Fruit fly (Drosophila melanogaster) whole organism, embryonic: ENCODE measurements around the gene Spn88Eb.

Experiments used
- BtbVII ChIP-seq: fragments of 200-800 bp; sonication (Bioruptor generic); optimal IDR thresholded peaks from 3 replicates; lab custom pipeline; 2017; ENCODE audit warnings: missing biosample characterization, mild to moderate bottlenecking, missing genetic modification characterization
- CG10366 ChIP-seq: fragments of 200-800 bp; sonication (Bioruptor generic); IDR thresholded peaks from 2 replicates; pipeline ENCODE4 v1.3.6; 2022; ENCODE audit warnings: missing biosample characterization, missing genetic modification characterization
- CG11696 ChIP-seq: fragments of 200-800 bp; sonication (Bioruptor generic); IDR thresholded peaks from 2 replicates; pipeline ENCODE4 v1.3.6; 2022; ENCODE audit warnings: missing biosample characterization, missing genetic modification characterization
- CG12155 ChIP-seq: fragments of 200-800 bp; sonication (Bioruptor generic); optimal IDR thresholded peaks from 3 replicates; lab custom pipeline; 2016; ENCODE audit warnings: missing biosample characterization, missing genetic modification characterization
- CG12219 ChIP-seq: fragments of 200-800 bp; sonication (Bioruptor generic); optimal IDR thresholded peaks from 3 replicates; lab custom pipeline; 2018; ENCODE audit warnings: missing biosample characterization, mild to moderate bottlenecking, missing genetic modification characterization
- CG12299 ChIP-seq: fragments of 200-800 bp; sonication (Bioruptor generic); optimal IDR thresholded peaks from 2 replicates; lab custom pipeline; 2018; ENCODE audit warnings: missing biosample characterization, mild to moderate bottlenecking, missing genetic modification characterization
- CG12744 ChIP-seq: fragments of 200-800 bp; sonication (Bioruptor generic); optimal IDR thresholded peaks from 2 replicates; lab custom pipeline; 2016; ENCODE audit warnings: missing biosample characterization, missing genetic modification characterization
- CG14965 ChIP-seq: fragments of 200-800 bp; sonication (Bioruptor generic); optimal IDR thresholded peaks from 2 replicates; lab custom pipeline; 2016; ENCODE audit warnings: missing biosample characterization, missing genetic modification characterization, borderline replicate concordance
- CG15011 ChIP-seq: fragments of 200-800 bp; sonication (Bioruptor generic); optimal IDR thresholded peaks from 3 replicates; lab custom pipeline; 2018; ENCODE audit warnings: missing biosample characterization, mild to moderate bottlenecking, missing genetic modification characterization
- CG1529 ChIP-seq: fragments of 200-800 bp; sonication (Bioruptor generic); optimal IDR thresholded peaks from 3 replicates; lab custom pipeline; 2018; ENCODE audit warnings: missing biosample characterization, missing genetic modification characterization
- CG16779 ChIP-seq: fragments of 200-800 bp; sonication (Bioruptor generic); IDR thresholded peaks from 2 replicates; pipeline ENCODE4 v1.3.6; 2022; ENCODE audit warnings: missing biosample characterization, missing genetic modification characterization
- CG16813 ChIP-seq: fragments of 200-800 bp; sonication (Bioruptor generic); IDR thresholded peaks from 3 replicates; pipeline ENCODE4 v1.3.6; 2022; ENCODE audit warnings: missing biosample characterization, missing genetic modification characterization; ENCODE audit not compliant: partially characterized antibody
- CG18011 ChIP-seq: fragments of 200-800 bp; sonication (Bioruptor generic); optimal IDR thresholded peaks from 2 replicates; lab custom pipeline; 2017; ENCODE audit warnings: missing biosample characterization, missing genetic modification characterization, mild to moderate bottlenecking, moderate library complexity, missing genotype
- CG34422 ChIP-seq: fragments of 200-800 bp; sonication (Bioruptor generic); IDR thresholded peaks from 3 replicates; pipeline ENCODE4 v1.3.6; 2022; ENCODE audit warnings: missing biosample characterization, missing genetic modification characterization
- CG4282 ChIP-seq: fragments of 200-800 bp; sonication (Bioruptor generic); optimal IDR thresholded peaks from 2 replicates; lab custom pipeline; 2016; ENCODE audit warnings: missing biosample characterization, missing genetic modification characterization
- CG4854 ChIP-seq: fragments of 200-800 bp; sonication (Bioruptor generic); optimal IDR thresholded peaks from 2 replicates; lab custom pipeline; 2016; ENCODE audit warnings: missing biosample characterization, missing genetic modification characterization, inconsistent platforms
- CG6175 ChIP-seq: fragments of 200-800 bp; sonication (Bioruptor generic); IDR thresholded peaks from 3 replicates; pipeline ENCODE4 v1.3.6; 2022; ENCODE audit warnings: missing biosample characterization, missing genetic modification characterization
- CG7372 ChIP-seq: fragments of 200-800 bp; sonication (Bioruptor generic); IDR thresholded peaks from 2 replicates; pipeline ENCODE4 v1.3.6; 2022; ENCODE audit warnings: missing biosample characterization, missing genetic modification characterization
- CG8089 ChIP-seq: fragments of 200-800 bp; sonication (Bioruptor generic); optimal IDR thresholded peaks from 3 replicates; lab custom pipeline; 2016; ENCODE audit warnings: missing biosample characterization, missing genetic modification characterization
- CG8478 ChIP-seq: fragments of >200 bp; optimal IDR thresholded peaks from 2 replicates; lab custom pipeline; 2018
- CG8765 ChIP-seq: fragments of 200-800 bp; sonication (Bioruptor generic); IDR thresholded peaks from 2 replicates; pipeline ENCODE4 v1.3.6; 2022; ENCODE audit warnings: missing biosample characterization, missing genetic modification characterization
- CG8924 ChIP-seq: fragments of 200-800 bp; optimal IDR thresholded peaks from 3 replicates; lab custom pipeline; 2019; ENCODE audit warnings: missing biosample characterization, mild to moderate bottlenecking, missing genetic modification characterization, moderate library complexity
- CG9797 ChIP-seq: fragments of 200-800 bp; sonication (Bioruptor generic); optimal IDR thresholded peaks from 3 replicates; lab custom pipeline; 2018; ENCODE audit warnings: missing biosample characterization, mild to moderate bottlenecking, missing genetic modification characterization
- Chrac-16 ChIP-seq: fragments of 200-800 bp; sonication (Bioruptor generic); optimal IDR thresholded peaks from 3 replicates; lab custom pipeline; 2016; ENCODE audit warnings: missing biosample characterization, missing genetic modification characterization
- Dad ChIP-seq: fragments of 200-800 bp; sonication (Bioruptor generic); optimal IDR thresholded peaks from 3 replicates; lab custom pipeline; 2016; ENCODE audit warnings: missing biosample characterization, missing genetic modification characterization
- Dbx ChIP-seq: fragments of 200-800 bp; sonication (Bioruptor generic); IDR thresholded peaks from 3 replicates; pipeline ENCODE4 v1.3.6; 2022; ENCODE audit warnings: missing biosample characterization, missing genetic modification characterization
- Doc3 ChIP-seq: fragments of 200-800 bp; sonication (Bioruptor generic); IDR thresholded peaks from 3 replicates; pipeline ENCODE4 v1.3.6; 2022; ENCODE audit warnings: missing biosample characterization, missing genetic modification characterization; ENCODE audit not compliant: partially characterized antibody
- Hmx ChIP-seq: fragments of 200-800 bp; sonication (Bioruptor generic); optimal IDR thresholded peaks from 2 replicates; lab custom pipeline; 2016; ENCODE audit warnings: missing biosample characterization, missing genetic modification characterization
- Hr39 ChIP-seq: fragments of >200 bp; optimal IDR thresholded peaks from 2 replicates; lab custom pipeline; 2017
- NC2β ChIP-seq: fragments of 200-800 bp; sonication (Bioruptor generic); optimal IDR thresholded peaks from 2 replicates; lab custom pipeline; 2016; ENCODE audit warnings: missing biosample characterization, missing genetic modification characterization
- Optix ChIP-seq: fragments of 200-800 bp; sonication (Bioruptor generic); IDR thresholded peaks from 3 replicates; pipeline ENCODE4 v1.3.6; 2022; ENCODE audit warnings: missing biosample characterization, missing genetic modification characterization
- PHDP ChIP-seq: fragments of 200-800 bp; sonication (Bioruptor generic); optimal IDR thresholded peaks from 3 replicates; lab custom pipeline; 2018; ENCODE audit warnings: missing biosample characterization, mild to moderate bottlenecking, missing genetic modification characterization, moderate library complexity
- Pdp1 ChIP-seq, 2 experiments: fragments of 200-800 bp; sonication (Bioruptor generic); optimal IDR thresholded peaks; 3 replicates each; lab custom pipeline; 2016; ENCODE audit warnings: missing biosample characterization in 2 of 2, missing genetic modification characterization in 2 of 2, mild to moderate bottlenecking in 1 of 2, moderate library complexity in 1 of 2
- Spps ChIP-seq: fragments of 200-800 bp; sonication (Bioruptor generic); optimal IDR thresholded peaks from 2 replicates; lab custom pipeline; 2018; ENCODE audit warnings: missing biosample characterization, mild to moderate bottlenecking, missing genetic modification characterization
- Ssrp ChIP-seq: fragments of 200-800 bp; sonication (Bioruptor generic); optimal IDR thresholded peaks from 2 replicates; lab custom pipeline; 2018; ENCODE audit warnings: missing biosample characterization, mild to moderate bottlenecking, missing genetic modification characterization, moderate library complexity
- Taf1 ChIP-seq: fragments of 200-800 bp; sonication (Bioruptor generic); IDR thresholded peaks from 2 replicates; pipeline ENCODE4 v1.3.6; 2022; ENCODE audit warnings: missing biosample characterization, missing genetic modification characterization
- Xrp1 ChIP-seq: fragments of 200-800 bp; sonication (Bioruptor generic); IDR thresholded peaks from 2 replicates; pipeline ENCODE4 v1.3.6; 2022; ENCODE audit warnings: missing biosample characterization, missing genetic modification characterization
- ac ChIP-seq: fragments of 200-800 bp; sonication (Bioruptor generic); optimal IDR thresholded peaks from 3 replicates; lab custom pipeline; 2017; ENCODE audit warnings: missing biosample characterization, mild to moderate bottlenecking, missing genetic modification characterization
- ara ChIP-seq: fragments of 200-800 bp; sonication (Bioruptor generic); IDR thresholded peaks from 2 replicates; pipeline ENCODE4 v1.3.6; 2022; ENCODE audit warnings: missing biosample characterization, missing genetic modification characterization
- ci ChIP-seq: fragments of 200-800 bp; sonication (Bioruptor generic); IDR thresholded peaks from 3 replicates; pipeline ENCODE4 v1.3.6; 2022; ENCODE audit warnings: missing biosample characterization, missing genetic modification characterization
- dpn ChIP-seq, 2 experiments: fragments of 200-800 bp; sonication (Bioruptor generic); optimal IDR thresholded peaks; 3 replicates each; lab custom pipeline; 2016; ENCODE audit warnings: missing biosample characterization in 2 of 2, missing genetic modification characterization in 2 of 2
- en ChIP-seq: fragments of 200-800 bp; sonication (Bioruptor generic); optimal IDR thresholded peaks from 2 replicates; lab custom pipeline; 2016; ENCODE audit warnings: missing biosample characterization, missing genetic modification characterization
- kah ChIP-seq: fragments of 200-800 bp; sonication (Bioruptor generic); optimal IDR thresholded peaks from 2 replicates; lab custom pipeline; 2018; ENCODE audit warnings: missing biosample characterization, mild to moderate bottlenecking, missing genetic modification characterization
- knrl ChIP-seq: fragments of 200-800 bp; sonication (Bioruptor generic); IDR thresholded peaks from 3 replicates; pipeline ENCODE4 v1.3.6; 2022; ENCODE audit warnings: missing biosample characterization, missing genetic modification characterization; ENCODE audit not compliant: partially characterized antibody
- luna ChIP-seq: fragments of 200-800 bp; sonication (Bioruptor generic); optimal IDR thresholded peaks from 2 replicates; lab custom pipeline; 2016; ENCODE audit warnings: missing biosample characterization, missing genetic modification characterization
- onecut ChIP-seq: fragments of 200-800 bp; sonication (Bioruptor generic); IDR thresholded peaks from 2 replicates; pipeline ENCODE4 v1.3.6; 2022; ENCODE audit warnings: missing biosample characterization, missing genetic modification characterization
- org-1 ChIP-seq: fragments of 200-800 bp; sonication (Bioruptor generic); optimal IDR thresholded peaks from 2 replicates; lab custom pipeline; 2017; ENCODE audit warnings: missing biosample characterization, missing genetic modification characterization
- rib ChIP-seq: fragments of 200-800 bp; sonication (Bioruptor generic); IDR thresholded peaks from 2 replicates; pipeline ENCODE4 v1.3.6; 2022; ENCODE audit warnings: missing biosample characterization, missing genetic modification characterization
- ro ChIP-seq: fragments of 200-800 bp; sonication (Bioruptor generic); IDR thresholded peaks from 2 replicates; pipeline ENCODE4 v1.3.6; 2022; ENCODE audit warnings: missing biosample characterization, missing genetic modification characterization
- scrt ChIP-seq: fragments of 200-800 bp; sonication (Bioruptor generic); optimal IDR thresholded peaks from 2 replicates; lab custom pipeline; 2018; ENCODE audit warnings: missing biosample characterization, mild to moderate bottlenecking, missing genetic modification characterization, moderate library complexity
- slbo ChIP-seq: fragments of 200-800 bp; sonication (Bioruptor generic); IDR thresholded peaks from 2 replicates; pipeline ENCODE4 v1.3.6; 2022; ENCODE audit warnings: missing biosample characterization, missing genetic modification characterization
- so ChIP-seq: fragments of 200-800 bp; sonication (Bioruptor generic); IDR thresholded peaks from 3 replicates; pipeline ENCODE4 v1.3.6; 2022; ENCODE audit warnings: missing biosample characterization, missing genetic modification characterization
- tgo ChIP-seq: fragments of 200-800 bp; sonication (Bioruptor generic); IDR thresholded peaks from 3 replicates; pipeline ENCODE4 v1.3.6; 2022; ENCODE audit warnings: missing biosample characterization, missing genetic modification characterization

Gene Spn88Eb

dm6 chr3R:15250454-15250853 is 41.9 kb upstream of the Spn88Eb start (continued):
- no peak for TF ChIP-seq CG9797
- peak; percentile 60 for TF ChIP-seq CG7372 (GFP tag; lab: Robert Waterston, UW)
- TF ChIP-seq Doc3 = no peak
- peak; percentile 75; the same call in 2 of the 3 replicates for TF ChIP-seq ci (GFP tag; lab: Robert Waterston, UW)
- no peak for TF ChIP-seq kah (GFP tag; lab: Kevin White, UChicago)
- no peak for TF ChIP-seq en (GFP tag; lab: Kevin White, UChicago)
- TF ChIP-seq Dad = no peak
- TF ChIP-seq CG11696 (GFP tag; lab: Robert Waterston, UW) = no peak
- no peak for TF ChIP-seq CG15011 (GFP tag; lab: Kevin White, UChicago)
- TF ChIP-seq Optix (GFP tag; lab: Robert Waterston, UW) = no peak; the same call in 2 of the 3 replicates
- TF ChIP-seq knrl (GFP tag; lab: Robert Waterston, UW) = no peak
- TF ChIP-seq CG16779 (GFP tag; lab: Robert Waterston, UW) = no peak
- TF ChIP-seq CG12219 (GFP tag; lab: Kevin White, UChicago) = peak; percentile 23
- TF ChIP-seq Chrac-16 (GFP tag; lab: Kevin White, UChicago) = peak; percentile 35
- no peak for TF ChIP-seq CG4854 (GFP tag; lab: Kevin White, UChicago)
- TF ChIP-seq CG8089 (GFP tag; lab: Kevin White, UChicago) = no peak
- TF ChIP-seq CG34422 (GFP tag; lab: Robert Waterston, UW) = peak; percentile 72; the same call in 2 of the 3 replicates
- TF ChIP-seq CG18011 (GFP tag; lab: Kevin White, UChicago) = peak; percentile 10
- TF ChIP-seq CG6175 (GFP tag; lab: Robert Waterston, UW) = 0 out of 3 replicates have a peak, but pooled peaks have one; percentile 57
- peak; percentile 67 for TF ChIP-seq CG8924 (tag; lab: Kevin White, UChicago)
- TF ChIP-seq Dbx (GFP tag; lab: Robert Waterston, UW) = peak; percentile 78
- no peak for TF ChIP-seq PHDP (tag; lab: Kevin White, UChicago)
- TF ChIP-seq Pdp1 (GFP tag; optimal IDR thresholded peaks at IDR 0.05; lab: Kevin White, UChicago) = no peak
- TF ChIP-seq CG8765 (GFP tag; lab: Robert Waterston, UW) = no peak
- no peak for TF ChIP-seq scrt (GFP tag; lab: Kevin White, UChicago)
- TF ChIP-seq dpn (GFP tag; optimal IDR thresholded peaks at IDR 0.05; lab: Kevin White, UChicago) = peak in 1 of 2 experiments; percentile 49
- peak; percentile 73 for TF ChIP-seq BtbVII (GFP tag; lab: Kevin White, UChicago)
- TF ChIP-seq ara = peak; percentile 52
- TF ChIP-seq Xrp1 (GFP tag; lab: Robert Waterston, UW) = peak; percentile 81
- TF ChIP-seq ac = no peak
- no peak for TF ChIP-seq CG12744 (GFP tag; lab: Kevin White, UChicago)
- TF ChIP-seq CG10366 = peak; percentile 81
- TF ChIP-seq CG8478 (lab: Kevin White, UChicago) = no peak
- no peak for TF ChIP-seq Spps
- TF ChIP-seq org-1 = peak; percentile 62
- TF ChIP-seq CG12299 = peak; percentile 71
- TF ChIP-seq tgo = peak; percentile 80
- no peak for TF ChIP-seq CG4282 (GFP tag; lab: Kevin White, UChicago)
- TF ChIP-seq Hmx (GFP tag; lab: Kevin White, UChicago) = no peak
- TF ChIP-seq CG16813 (GFP tag; lab: Robert Waterston, UW) = no peak
- no peak for TF ChIP-seq NC2β (GFP tag; lab: Kevin White, UChicago)
- TF ChIP-seq CG12155 (GFP tag; lab: Kevin White, UChicago) = peak; percentile 40
- TF ChIP-seq luna (GFP tag; lab: Kevin White, UChicago) = no peak
- TF ChIP-seq so = peak; percentile 73; the same call in 1 of the 3 replicates
- TF ChIP-seq slbo = peak; percentile 85
- TF ChIP-seq onecut (GFP tag; lab: Robert Waterston, UW) = peak; percentile 51
- no peak for TF ChIP-seq CG14965 (GFP tag; lab: Kevin White, UChicago)
- peak; percentile 5 for TF ChIP-seq Ssrp (tag; lab: Kevin White, UChicago)
- peak; percentile 67 for TF ChIP-seq Taf1 (GFP tag; lab: Robert Waterston, UW)
- TF ChIP-seq ro (GFP tag; lab: Robert Waterston, UW) = no peak
- TF ChIP-seq Hr39 (lab: Kevin White, UChicago) = no peak
- TF ChIP-seq CG1529 = no peak
- peak; percentile 46; the same call in 1 of the 2 replicates for TF ChIP-seq rib (GFP tag; lab: Robert Waterston, UW)
